Fruit fly (Drosophila melanogaster): Measurements from ENCODE around the gene CG46301.
A peak's percentile ranks its signal among the peaks of the same experiment; 100 is the strongest.

DNA sequence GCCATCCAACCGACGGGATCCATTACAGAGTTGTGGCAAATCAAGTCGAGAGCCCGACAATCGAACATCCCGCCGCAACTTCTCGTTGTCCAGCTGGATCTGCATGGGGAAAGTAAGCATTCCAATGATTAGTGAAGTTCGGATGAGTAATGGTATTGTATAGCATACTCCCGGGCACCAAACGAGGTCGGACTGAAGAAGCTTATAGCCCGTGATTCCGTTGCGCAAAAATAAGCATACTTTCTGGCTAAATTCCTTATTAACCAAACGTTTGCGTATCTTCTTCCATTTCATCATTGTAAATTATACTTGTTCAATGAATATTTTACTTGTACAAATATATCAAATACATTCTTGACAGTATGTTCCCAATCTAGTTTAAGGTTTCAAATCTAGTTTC, 93.3 kb downstream of the CG46301 start:
- TF ChIP-seq dl (GFP tag; optimal IDR thresholded peaks at IDR 0.05; ENCODE audit: insufficient read depth in 1 of 2, partially characterized antibody in 2 of 2) (no peak), psq (GFP tag; optimal IDR thresholded peaks at IDR 0.05) (no peak), Dfd (GFP tag; optimal IDR thresholded peaks at IDR 0.05) (no peak), br (GFP tag; optimal IDR thresholded peaks at IDR 0.05) (no peak), Mio (GFP tag; optimal IDR thresholded peaks at IDR 0.05) (no peak), fru (GFP tag; optimal IDR thresholded peaks at IDR 0.05) (no peak), N (GFP tag; optimal IDR thresholded peaks at IDR 0.05) (peak; percentile 80), lola (GFP tag; optimal IDR thresholded peaks at IDR 0.05) (no peak), GATAd (GFP tag; optimal IDR thresholded peaks at IDR 0.05) (no peak), usp (GFP tag; optimal IDR thresholded peaks at IDR 0.05) (no peak), Myc (optimal IDR thresholded peaks at IDR 0.05) (peak; percentile 67)

Data from whole organism, wandering third instar larva.